Fruit fly (Drosophila melanogaster) whole organism, prepupa: ENCODE data around the gene CG7685.

ENCODE experiments used
- CG10631 ChIP-seq: fragments of 200-800 bp; sonication (Bioruptor generic); optimal IDR thresholded peaks from 2 replicates; lab custom pipeline; 2016; ENCODE audit warnings: missing biosample characterization, missing genetic modification characterization
- CG10669 ChIP-seq: fragments of 200-800 bp; sonication (Bioruptor generic); optimal IDR thresholded peaks from 3 replicates; lab custom pipeline; 2018; ENCODE audit warnings: missing biosample characterization, mild to moderate bottlenecking, missing genetic modification characterization, moderate library complexity
- CG11294 ChIP-seq: fragments of 200-800 bp; sonication (Bioruptor generic); IDR thresholded peaks from 2 replicates; pipeline ENCODE4 v1.3.6; 2022; ENCODE audit warnings: missing biosample characterization, missing genetic modification characterization
- CG11902 ChIP-seq: fragments of 200-800 bp; sonication (Bioruptor generic); optimal IDR thresholded peaks from 3 replicates; lab custom pipeline; 2016; ENCODE audit warnings: missing biosample characterization, missing genetic modification characterization
- CG15336 ChIP-seq: fragments of 200-800 bp; sonication (Bioruptor generic); IDR thresholded peaks from 2 replicates; pipeline ENCODE4 v1.3.6; 2022; ENCODE audit warnings: missing biosample characterization, missing genetic modification characterization
- CG1621 ChIP-seq: fragments of 200-800 bp; sonication (Bioruptor generic); optimal IDR thresholded peaks from 3 replicates; lab custom pipeline; 2018; ENCODE audit warnings: missing biosample characterization, mild to moderate bottlenecking, missing genetic modification characterization
- CG16779 ChIP-seq: fragments of 200-800 bp; sonication (Bioruptor generic); optimal IDR thresholded peaks from 3 replicates; lab custom pipeline; 2017; ENCODE audit warnings: missing biosample characterization, mild to moderate bottlenecking, missing genetic modification characterization
- CG32006 ChIP-seq: fragments of 200-800 bp; sonication (Bioruptor generic); optimal IDR thresholded peaks from 3 replicates; lab custom pipeline; 2017; ENCODE audit warnings: missing biosample characterization, mild to moderate bottlenecking, missing genetic modification characterization
- CG34406 ChIP-seq: fragments of 200-800 bp; sonication (Bioruptor generic); optimal IDR thresholded peaks from 3 replicates; lab custom pipeline; 2016; ENCODE audit warnings: missing biosample characterization, missing genetic modification characterization
- CG3919 ChIP-seq: fragments of 200-800 bp; sonication (Bioruptor generic); optimal IDR thresholded peaks from 3 replicates; lab custom pipeline; 2016; ENCODE audit warnings: missing biosample characterization, missing genetic modification characterization
- CG4318 ChIP-seq: fragments of 200-800 bp; sonication (Bioruptor generic); optimal IDR thresholded peaks from 3 replicates; lab custom pipeline; 2017; ENCODE audit warnings: missing biosample characterization, mild to moderate bottlenecking, missing genetic modification characterization
- CG6163 ChIP-seq: fragments of 200-800 bp; sonication (Bioruptor generic); IDR thresholded peaks from 3 replicates; pipeline ENCODE4 v1.3.6; 2022; ENCODE audit warnings: missing biosample characterization, missing genetic modification characterization
- CG6276 ChIP-seq: fragments of 200-800 bp; sonication (Bioruptor generic); optimal IDR thresholded peaks from 2 replicates; lab custom pipeline; 2017; ENCODE audit warnings: missing biosample characterization, mild to moderate bottlenecking, missing genetic modification characterization
- CG6792 ChIP-seq: fragments of 200-800 bp; sonication (Bioruptor generic); optimal IDR thresholded peaks from 3 replicates; lab custom pipeline; 2016; ENCODE audit warnings: missing biosample characterization, missing genetic modification characterization
- CG6854 ChIP-seq: fragments of 200-800 bp; sonication (Bioruptor generic); optimal IDR thresholded peaks from 2 replicates; lab custom pipeline; 2017; ENCODE audit warnings: missing biosample characterization, mild to moderate bottlenecking, missing genetic modification characterization
- CG8119 ChIP-seq: fragments of 200-800 bp; sonication (Bioruptor generic); IDR thresholded peaks from 3 replicates; pipeline ENCODE4 v1.3.6; 2022; ENCODE audit warnings: missing biosample characterization, missing genetic modification characterization
- CG8319 ChIP-seq: fragments of 200-800 bp; sonication (Bioruptor generic); optimal IDR thresholded peaks from 3 replicates; lab custom pipeline; 2016; ENCODE audit warnings: missing biosample characterization, missing genetic modification characterization
- CG8632 ChIP-seq: fragments of 200-800 bp; sonication (Bioruptor generic); optimal IDR thresholded peaks from 3 replicates; lab custom pipeline; 2016; ENCODE audit warnings: missing biosample characterization, missing genetic modification characterization
- CG9139 ChIP-seq: fragments of 200-800 bp; sonication (Bioruptor generic); optimal IDR thresholded peaks from 3 replicates; lab custom pipeline; 2017; ENCODE audit warnings: missing biosample characterization, mild to moderate bottlenecking, missing genetic modification characterization
- Eip75B ChIP-seq: fragments of 200-800 bp; sonication (Bioruptor generic); optimal IDR thresholded peaks from 3 replicates; lab custom pipeline; 2016; ENCODE audit warnings: missing biosample characterization, missing genetic modification characterization
- Eip78C ChIP-seq: fragments of 200-800 bp; sonication (Bioruptor generic); peaks from one replicate; lab custom pipeline; 2016; ENCODE audit warnings: missing biosample characterization, missing genetic modification characterization
- Eip93F ChIP-seq: fragments of 200-800 bp; sonication (Bioruptor generic); optimal IDR thresholded peaks from 2 replicates; lab custom pipeline; 2016; ENCODE audit warnings: missing biosample characterization, mild to moderate bottlenecking, missing genetic modification characterization
- Ets21C ChIP-seq: fragments of 200-800 bp; sonication (Bioruptor generic); optimal IDR thresholded peaks from 3 replicates; lab custom pipeline; 2016; ENCODE audit warnings: missing biosample characterization, missing genetic modification characterization
- Ets96B ChIP-seq: fragments of 200-800 bp; optimal IDR thresholded peaks from 2 replicates; lab custom pipeline; 2019; ENCODE audit warnings: missing biosample characterization, mild to moderate bottlenecking, missing genetic modification characterization, moderate library complexity
- Gug ChIP-seq: fragments of 200-800 bp; sonication (Bioruptor generic); IDR thresholded peaks from 2 replicates; pipeline ENCODE4 v1.3.6; 2022; ENCODE audit warnings: missing biosample characterization, missing genetic modification characterization
- Hr38 ChIP-seq: sonication (Bioruptor generic); optimal IDR thresholded peaks from 2 replicates; lab custom pipeline; 2016; ENCODE audit warnings: missing biosample characterization, missing genetic modification characterization
- Hr39 ChIP-seq: fragments of 200-800 bp; sonication (Bioruptor generic); optimal IDR thresholded peaks from 2 replicates; lab custom pipeline; 2016; ENCODE audit warnings: missing biosample characterization, missing genetic modification characterization
- Hr4 ChIP-seq: fragments of 200-800 bp; sonication (Bioruptor generic); optimal IDR thresholded peaks from 3 replicates; lab custom pipeline; 2016; ENCODE audit warnings: missing biosample characterization, missing genetic modification characterization
- Lpt ChIP-seq: fragments of 200-800 bp; sonication (Bioruptor generic); optimal IDR thresholded peaks from 3 replicates; lab custom pipeline; 2016; ENCODE audit warnings: missing biosample characterization, missing genetic modification characterization
- Met ChIP-seq: fragments of 200-800 bp; sonication (Bioruptor generic); optimal IDR thresholded peaks from 3 replicates; lab custom pipeline; 2016; ENCODE audit warnings: missing biosample characterization, missing genetic modification characterization
- OdsH ChIP-seq: fragments of 200-800 bp; sonication (Bioruptor generic); optimal IDR thresholded peaks from 3 replicates; lab custom pipeline; 2016; ENCODE audit warnings: missing biosample characterization, missing genetic modification characterization
- Smox ChIP-seq: fragments of 200-800 bp; sonication (Bioruptor generic); optimal IDR thresholded peaks from 3 replicates; lab custom pipeline; 2016; ENCODE audit warnings: missing biosample characterization, missing genetic modification characterization
- Sox102F ChIP-seq: fragments of 200-800 bp; sonication (Bioruptor generic); optimal IDR thresholded peaks from 2 replicates; lab custom pipeline; 2016; ENCODE audit warnings: missing biosample characterization, mild to moderate bottlenecking, missing genetic modification characterization
- Sox14 ChIP-seq: fragments of 200-800 bp; sonication (Bioruptor generic); optimal IDR thresholded peaks from 3 replicates; lab custom pipeline; 2016; ENCODE audit warnings: missing biosample characterization, missing genetic modification characterization
- Sox15 ChIP-seq: fragments of 200-800 bp; sonication (Bioruptor generic); optimal IDR thresholded peaks from 3 replicates; lab custom pipeline; 2016; ENCODE audit warnings: missing biosample characterization, missing genetic modification characterization
- achi ChIP-seq: fragments of 200-800 bp; sonication (Bioruptor generic); optimal IDR thresholded peaks from 3 replicates; lab custom pipeline; 2016; ENCODE audit warnings: missing biosample characterization, missing genetic modification characterization
- acj6 ChIP-seq: fragments of 200-800 bp; sonication (Bioruptor generic); optimal IDR thresholded peaks from 3 replicates; lab custom pipeline; 2016; ENCODE audit warnings: missing biosample characterization, missing genetic modification characterization
- cyc ChIP-seq: fragments of 200-800 bp; sonication (Bioruptor generic); optimal IDR thresholded peaks from 3 replicates; lab custom pipeline; 2016; ENCODE audit warnings: missing biosample characterization, missing genetic modification characterization
- dac ChIP-seq: fragments of 200-800 bp; sonication (Bioruptor generic); optimal IDR thresholded peaks from 2 replicates; lab custom pipeline; 2017; ENCODE audit warnings: missing biosample characterization, mild to moderate bottlenecking, missing genetic modification characterization
- dsx ChIP-seq: fragments of 200-800 bp; optimal IDR thresholded peaks from 3 replicates; lab custom pipeline; 2019; ENCODE audit warnings: missing biosample characterization, mild to moderate bottlenecking, missing genetic modification characterization, moderate library complexity; ENCODE audit not compliant: poor library complexity, severe bottlenecking
- eg ChIP-seq: fragments of 200-800 bp; sonication (Bioruptor generic); IDR thresholded peaks from 3 replicates; pipeline ENCODE4 v1.3.6; 2022; ENCODE audit warnings: missing biosample characterization, missing genetic modification characterization
- esn ChIP-seq: fragments of 200-800 bp; sonication (Bioruptor generic); optimal IDR thresholded peaks from 2 replicates; lab custom pipeline; 2016; ENCODE audit warnings: missing biosample characterization, mild to moderate bottlenecking, missing genetic modification characterization, moderate library complexity
- fd59A ChIP-seq: fragments of 200-800 bp; sonication (Bioruptor generic); optimal IDR thresholded peaks from 2 replicates; lab custom pipeline; 2017; ENCODE audit warnings: missing biosample characterization, mild to moderate bottlenecking, missing genetic modification characterization, missing genetic modification reagents
- fkh ChIP-seq: fragments of 200-800 bp; sonication (Bioruptor generic); optimal IDR thresholded peaks from 3 replicates; lab custom pipeline; 2017; ENCODE audit warnings: missing biosample characterization, mild to moderate bottlenecking, missing genetic modification characterization, moderate library complexity
- net ChIP-seq: fragments of 200-800 bp; sonication (Bioruptor generic); optimal IDR thresholded peaks from 3 replicates; lab custom pipeline; 2016; ENCODE audit warnings: missing biosample characterization, missing genetic modification characterization
- salr ChIP-seq, 2 experiments: fragments of 200-800 bp; sonication (Bioruptor generic); optimal IDR thresholded peaks; 3 replicates each; lab custom pipeline; 2016 to 2018; ENCODE audit warnings: missing biosample characterization in 2 of 2, missing genetic modification characterization in 2 of 2, mild to moderate bottlenecking in 1 of 2
- spab ChIP-seq: fragments of 200-800 bp; sonication (Bioruptor generic); optimal IDR thresholded peaks from 2 replicates; lab custom pipeline; 2017; ENCODE audit warnings: missing biosample characterization, mild to moderate bottlenecking, missing genetic modification characterization, missing genetic modification reagents
- ss ChIP-seq, 2 experiments: fragments of 200-800 bp; sonication (Bioruptor generic); optimal IDR thresholded peaks; 2 replicates in 1 of 2; 3 replicates in 1 of 2; lab custom pipeline; 2017 to 2018; ENCODE audit warnings: mild to moderate bottlenecking in 2 of 2, missing biosample characterization in 2 of 2, missing genetic modification characterization in 2 of 2, moderate library complexity in 1 of 2
- svp ChIP-seq: fragments of 200-800 bp; sonication (Bioruptor generic); peaks from one replicate; lab custom pipeline; 2016; ENCODE audit warnings: missing biosample characterization, missing genetic modification characterization
- topi ChIP-seq: fragments of 200-800 bp; sonication (Bioruptor generic); optimal IDR thresholded peaks from 3 replicates; lab custom pipeline; 2016; ENCODE audit warnings: missing biosample characterization, missing genetic modification characterization
- vri ChIP-seq: fragments of 200-800 bp; sonication (Bioruptor generic); optimal IDR thresholded peaks from 3 replicates; lab custom pipeline; 2016; ENCODE audit warnings: missing biosample characterization, mild to moderate bottlenecking, missing genetic modification characterization

CG7685 gene

DNA sequence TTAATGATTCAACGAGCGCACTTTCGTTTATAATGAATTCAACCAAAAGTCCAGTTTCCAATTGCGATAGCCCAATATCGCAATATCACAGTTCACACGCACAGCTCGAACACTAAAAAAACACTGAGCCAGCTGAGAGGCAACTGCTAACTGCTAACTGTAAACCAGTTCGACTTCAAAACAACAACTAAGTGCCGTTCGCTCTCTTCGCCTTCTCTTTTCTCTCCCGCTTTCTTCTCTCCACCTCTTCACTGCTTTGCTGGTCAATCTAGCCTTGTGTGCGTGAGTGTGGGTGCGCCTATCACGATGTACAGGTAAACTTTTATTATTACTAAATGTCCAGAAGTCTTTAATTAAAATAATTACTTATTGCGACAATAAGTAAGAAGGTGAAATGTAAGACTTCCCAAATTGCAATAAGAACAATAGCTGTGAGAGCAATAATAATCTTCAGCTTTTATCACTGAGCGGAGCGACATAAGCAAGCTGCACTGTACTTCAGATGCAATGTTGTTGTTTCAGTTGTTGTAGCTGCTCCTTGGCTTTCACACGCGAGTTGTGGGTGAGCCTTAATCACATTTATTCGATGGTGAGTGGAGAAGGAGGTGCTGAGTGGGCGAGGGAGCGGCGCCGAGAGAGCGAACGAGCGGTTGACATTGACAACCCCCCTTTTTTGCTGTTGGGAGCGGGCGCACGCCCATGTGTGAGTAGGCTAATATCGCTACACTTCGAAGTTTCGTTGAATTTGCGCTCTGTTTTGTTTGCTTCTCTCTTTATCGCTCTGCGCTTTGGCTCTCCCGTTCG lies 7.7 kb upstream of the CG7685 start, which contains the start of gene Vti1b:
TSS of gene Vti1b (plus strand) at position 195 of the 804 bp plus-strand sequence.
- TF ChIP-seq OdsH (peak; percentile 99), CG11294 (GFP tag; lab: Robert Waterston, UW) (peak; percentile 97), CG16779 (tag; lab: Kevin White, UChicago) (peak; percentile 93), fkh (GFP tag; lab: Kevin White, UChicago) (peak; percentile 71), CG1621 (tag; lab: Kevin White, UChicago) (peak; percentile 94), Met (GFP tag; lab: Kevin White, UChicago) (peak; percentile 98), CG4318 (GFP tag; lab: Kevin White, UChicago) (peak; percentile 98), CG10631 (peak; percentile 97), Hr39 (GFP tag; lab: Kevin White, UChicago) (peak; percentile 98), Eip78C (GFP tag; lab: Kevin White, UChicago) (peak; percentile 100), Lpt (GFP tag; lab: Kevin White, UChicago) (peak; percentile 98), cyc (peak; percentile 98), ss (GFP tag; optimal IDR thresholded peaks at IDR 0.05; lab: Kevin White, UChicago) (peak; percentile 92 to 95), CG8119 (GFP tag; lab: Robert Waterston, UW) (peak; percentile 99), Ets96B (peak; percentile 98), CG3919 (GFP tag; lab: Kevin White, UChicago) (peak; percentile 99), Hr4 (peak; percentile 99), Gug (GFP tag; lab: Robert Waterston, UW) (peak; percentile 95), CG32006 (peak; percentile 99), salr (GFP tag; optimal IDR thresholded peaks at IDR 0.05; lab: Kevin White, UChicago) (peak; percentile 95 to 97), CG8319 (GFP tag; lab: Kevin White, UChicago) (peak; percentile 97), svp (peak; percentile 100), Eip93F (GFP tag; lab: Kevin White, UChicago) (peak; percentile 84), Sox15 (GFP tag; lab: Kevin White, UChicago) (peak; percentile 97), Sox14 (GFP tag; lab: Kevin White, UChicago) (peak; percentile 99), eg (peak; percentile 98), CG6276 (GFP tag; lab: Kevin White, UChicago) (peak; percentile 98), Eip75B (GFP tag; lab: Kevin White, UChicago) (peak; percentile 99), acj6 (peak; percentile 99), CG8632 (peak; percentile 98), achi (peak; percentile 98), net (GFP tag; lab: Kevin White, UChicago) (peak; percentile 98), CG15336 (peak; percentile 99), CG6854 (GFP tag; lab: Kevin White, UChicago) (peak; percentile 93), CG11902 (GFP tag; lab: Kevin White, UChicago) (peak; percentile 97), dsx (peak; percentile 96), Hr38 (GFP tag; lab: Kevin White, UChicago) (peak; percentile 95), topi (GFP tag; lab: Kevin White, UChicago) (peak; percentile 98), dac (GFP tag; lab: Kevin White, UChicago) (peak; percentile 95), CG9139 (peak; percentile 91), Ets21C (GFP tag; lab: Kevin White, UChicago) (peak; percentile 96), esn (GFP tag; lab: Kevin White, UChicago) (peak; percentile 98), vri (GFP tag; lab: Kevin White, UChicago) (peak; percentile 96), Smox (GFP tag; lab: Kevin White, UChicago) (peak; percentile 98), spab (GFP tag; lab: Kevin White, UChicago) (peak; percentile 96), CG6792 (GFP tag; lab: Kevin White, UChicago) (peak; percentile 98), Sox102F (GFP tag; lab: Kevin White, UChicago) (peak; percentile 99), fd59A (GFP tag; lab: Kevin White, UChicago) (peak; percentile 96), CG34406 (peak; percentile 98), CG10669 (peak; percentile 98), CG6163 (GFP tag; lab: Robert Waterston, UW) (peak; percentile 98)
